Worm (Caenorhabditis elegans) whole organism, L3 larva: ENCODE results near the gene F48G7.9.

Source experiments
- ceh-16 ChIP-seq: sonication (generic microtip); optimal IDR thresholded peaks from 2 replicates; lab custom pipeline; 2017; ENCODE audit warnings: missing biosample characterization, missing genetic modification characterization
- ceh-82 ChIP-seq: fragments of 150-350 bp; optimal IDR thresholded peaks from 2 replicates; lab custom pipeline; 2014; ENCODE audit warnings: missing biosample characterization, missing genetic modification characterization
- fos-1 ChIP-seq: fragments of 150-350 bp; optimal IDR thresholded peaks from 2 replicates; lab custom pipeline; 2014; ENCODE audit warnings: missing biosample characterization, missing genetic modification characterization
- lin-15B ChIP-seq: fragments of 150-350 bp; optimal IDR thresholded peaks from 2 replicates; lab custom pipeline; 2014; ENCODE audit warnings: missing biosample characterization, missing genetic modification characterization
- nhr-25 ChIP-seq: sonication (generic microtip); optimal IDR thresholded peaks from 2 replicates; lab custom pipeline; 2017; ENCODE audit warnings: missing biosample characterization, missing genetic modification characterization
- nhr-76 ChIP-seq: fragments of 150-350 bp; sonication (generic microtip); optimal IDR thresholded peaks from 5 replicates; lab custom pipeline; 2014; ENCODE audit warnings: missing biosample characterization, missing genetic modification characterization
- pqm-1 ChIP-seq: fragments of 150-350 bp; optimal IDR thresholded peaks from 2 replicates; lab custom pipeline; 2017; ENCODE audit warnings: missing biosample characterization, missing genetic modification characterization, inconsistent platforms

- no peak for TF ChIP-seq fos-1 (tag; lab: Kevin White, UChicago)
- no peak for TF ChIP-seq nhr-25 (tag; lab: Kevin White, UChicago)
- no peak for TF ChIP-seq ceh-16 (tag; lab: Kevin White, UChicago)
- no peak for TF ChIP-seq ceh-82 (tag; lab: Kevin White, UChicago)
- no peak for TF ChIP-seq lin-15B
- no peak for TF ChIP-seq pqm-1 (tag; lab: Kevin White, UChicago)
- no peak for TF ChIP-seq nhr-76 (tag; lab: Kevin White, UChicago)
These were observed 38.2 kb downstream of the F48G7.9 start, which contains the start of gene ZK488.6 for ce11 chrV:590182-590581.
